Worm (Caenorhabditis elegans) whole organism, L4/young adult: ENCODE measurements around the gene sea-2.

Source experiments
- W03F9.2 ChIP-seq: fragments of 150-350 bp; optimal IDR thresholded peaks from 2 replicates; lab custom pipeline; 2014; ENCODE audit warnings: missing biosample characterization, missing genetic modification characterization
- dao-5 ChIP-seq: sonication (generic microtip); optimal IDR thresholded peaks from 2 replicates; lab custom pipeline; 2016; ENCODE audit warnings: missing genotype, missing genetic modification characterization, moderate library complexity, missing compliant biosample characterization
- him-1 ChIP-seq: sonication (generic microtip); optimal IDR thresholded peaks from 2 replicates; lab custom pipeline; 2016; ENCODE audit warnings: missing genotype, missing genetic modification reagents, missing genetic modification characterization, missing compliant biosample characterization

Gene sea-2

DNA sequence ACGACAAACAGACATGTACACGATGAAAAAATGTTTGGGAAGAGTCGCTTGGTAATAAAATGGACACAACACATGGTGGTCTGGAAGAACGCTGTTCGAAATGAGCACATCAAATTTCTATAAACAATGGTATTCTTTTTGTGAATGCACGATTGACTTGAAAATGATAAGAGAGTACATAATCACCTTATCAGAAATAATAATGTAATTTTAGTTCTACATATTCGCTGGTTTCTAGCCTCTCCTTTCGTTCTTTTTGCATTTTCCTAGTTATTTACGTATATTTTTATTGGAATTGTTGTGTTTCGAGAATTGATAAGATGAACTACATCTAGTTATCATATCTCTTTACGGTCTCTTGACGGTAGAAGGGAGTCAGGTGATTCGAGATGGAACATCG is 3.8 kb downstream of the sea-2 start:
- no peak for TF ChIP-seq dao-5 (tag; lab: Kevin White, UChicago)
- TF ChIP-seq W03F9.2 (tag; lab: Kevin White, UChicago): no peak
- TF ChIP-seq him-1 (tag; lab: Kevin White, UChicago): no peak

DNA sequence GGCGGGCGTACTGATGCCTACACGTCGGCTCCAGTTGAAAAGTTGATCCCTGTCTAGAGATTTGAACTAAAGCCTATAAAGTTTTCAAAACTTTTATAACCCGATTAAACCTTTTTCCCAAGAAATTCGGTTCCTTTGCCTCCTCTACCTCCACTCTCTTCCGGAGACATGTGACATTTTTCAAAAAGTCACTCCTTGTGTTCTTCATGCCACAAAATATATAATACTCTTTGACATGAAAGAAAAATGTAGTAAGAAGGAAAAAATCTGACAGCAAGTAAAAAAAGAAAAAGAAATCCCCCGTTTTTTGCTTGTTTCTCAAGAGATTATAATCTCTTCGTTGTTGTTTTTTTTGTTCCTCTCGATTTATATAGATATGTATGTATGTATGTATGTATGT is 4.7 kb downstream of the sea-2 start:
- TF ChIP-seq dao-5 (tag; lab: Kevin White, UChicago) (no peak), him-1 (tag; lab: Kevin White, UChicago) (no peak), W03F9.2 (tag; lab: Kevin White, UChicago) (no peak)

DNA sequence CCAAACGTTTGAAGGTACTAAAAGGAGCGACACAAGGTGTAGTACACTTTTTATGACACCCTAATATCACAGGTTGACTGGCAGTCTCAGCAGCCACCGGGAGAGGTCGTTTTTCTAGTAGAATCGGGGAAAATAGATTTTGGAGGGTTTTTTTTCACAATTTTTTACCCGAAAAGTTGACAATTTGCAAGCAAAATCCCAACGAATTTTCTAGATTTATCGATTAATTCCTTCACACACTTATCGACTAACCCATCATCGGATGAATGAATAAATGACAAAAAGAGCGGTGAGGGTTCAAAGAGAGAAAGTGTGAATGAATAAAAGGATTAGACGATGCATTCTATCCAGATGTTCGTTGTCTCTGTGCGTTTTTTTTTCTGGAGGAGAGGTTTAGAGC is 5.8 kb downstream of the sea-2 start:
- no peak for TF ChIP-seq him-1 (tag; lab: Kevin White, UChicago)
- TF ChIP-seq W03F9.2 (tag; lab: Kevin White, UChicago): no peak
- TF ChIP-seq dao-5 (tag; lab: Kevin White, UChicago): no peak

DNA sequence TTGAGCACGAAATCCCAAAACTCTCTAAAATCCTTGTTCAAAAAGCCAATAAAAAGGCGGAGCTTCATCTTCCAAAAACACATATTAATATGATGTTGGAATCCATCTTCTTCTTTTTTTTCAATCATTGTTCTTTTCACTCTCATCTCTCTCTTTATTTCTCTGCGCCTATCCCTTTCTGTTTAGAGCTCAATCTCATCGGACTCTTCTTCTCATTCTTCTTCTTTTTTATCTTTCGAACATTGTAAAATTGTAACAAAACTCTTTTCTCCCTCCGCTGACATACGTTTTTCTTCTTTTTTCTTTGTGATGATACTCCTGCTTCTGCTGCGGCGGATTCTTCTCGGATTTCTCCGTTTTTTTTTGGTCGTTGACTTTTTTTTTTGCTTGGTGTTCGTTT is 6.6 kb downstream of the sea-2 start:
- TF ChIP-seq W03F9.2 (tag; lab: Kevin White, UChicago) (no peak), dao-5 (tag; lab: Kevin White, UChicago) (no peak), him-1 (tag; lab: Kevin White, UChicago) (no peak)

DNA sequence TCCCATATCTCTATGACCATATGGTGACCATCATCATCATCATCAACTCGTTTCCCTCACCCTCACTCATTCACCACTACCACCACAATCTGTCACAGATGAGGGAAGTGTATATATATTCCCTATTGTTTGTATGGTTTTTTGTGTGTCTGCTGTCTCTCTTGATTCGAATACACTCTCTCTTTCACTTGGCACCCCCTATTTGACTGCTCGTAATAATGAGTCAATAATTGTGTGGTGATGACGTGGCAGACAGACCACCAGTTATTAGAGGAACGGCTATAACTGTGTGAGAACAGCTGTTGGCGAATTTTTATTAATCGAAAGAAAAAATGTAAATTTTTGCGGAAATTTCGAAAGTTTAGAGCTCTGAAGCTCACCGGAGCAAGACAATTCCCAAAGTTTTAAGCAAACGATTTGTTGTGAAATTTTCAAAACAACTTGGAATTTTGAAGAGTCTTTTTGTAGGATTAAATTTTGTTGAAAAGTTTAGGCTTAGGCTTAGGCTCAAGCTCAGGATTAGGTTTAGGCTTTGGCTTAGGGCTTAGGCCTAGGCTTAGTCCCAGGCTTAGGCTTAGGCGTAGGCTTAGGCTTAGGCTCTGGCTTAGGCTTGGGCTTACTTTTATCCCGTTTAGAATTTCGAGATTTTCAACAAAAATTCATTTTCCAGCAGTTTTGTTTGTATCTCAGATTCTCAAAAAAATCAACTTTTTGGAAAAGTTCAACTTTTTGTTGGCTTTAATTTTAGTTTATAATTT is 7.5 kb downstream of the sea-2 start:
- no peak for TF ChIP-seq him-1 (tag; lab: Kevin White, UChicago)
- no peak for TF ChIP-seq dao-5 (tag; lab: Kevin White, UChicago)
- TF ChIP-seq W03F9.2 (tag; lab: Kevin White, UChicago): no peak

DNA sequence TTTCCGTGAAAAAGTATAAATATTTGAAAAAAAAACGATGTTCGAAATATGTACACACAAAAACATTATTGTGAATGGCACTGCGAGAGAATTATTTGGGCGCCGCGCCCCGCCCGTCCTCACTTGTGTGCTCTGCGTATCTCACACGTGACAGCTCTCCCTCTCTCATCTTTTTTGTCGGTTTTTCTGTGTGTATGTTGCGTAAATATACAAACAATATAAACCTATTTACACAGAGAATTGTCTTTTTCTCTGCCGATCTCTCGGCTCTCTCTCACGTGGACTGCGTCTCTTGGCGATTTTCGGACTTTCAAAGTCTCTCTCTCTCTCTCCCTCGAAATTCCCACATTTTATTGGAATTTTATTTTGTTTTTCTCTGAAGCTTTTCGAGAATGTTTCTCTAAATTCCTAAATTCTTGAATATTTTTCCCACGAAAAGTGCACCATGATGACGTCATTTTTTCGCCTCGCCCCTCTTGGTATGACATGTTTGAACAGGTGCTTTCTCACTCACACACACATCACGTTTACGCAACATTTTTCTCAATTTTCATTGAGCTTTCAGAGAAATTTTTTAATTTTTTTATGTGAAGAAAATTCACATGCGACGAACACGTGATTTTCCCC is 8.6 kb downstream of the sea-2 start:
- no peak for TF ChIP-seq him-1 (tag; lab: Kevin White, UChicago)
- no peak for TF ChIP-seq dao-5 (tag; lab: Kevin White, UChicago)
- peak; percentile 35 for TF ChIP-seq W03F9.2 (tag; lab: Kevin White, UChicago)

DNA sequence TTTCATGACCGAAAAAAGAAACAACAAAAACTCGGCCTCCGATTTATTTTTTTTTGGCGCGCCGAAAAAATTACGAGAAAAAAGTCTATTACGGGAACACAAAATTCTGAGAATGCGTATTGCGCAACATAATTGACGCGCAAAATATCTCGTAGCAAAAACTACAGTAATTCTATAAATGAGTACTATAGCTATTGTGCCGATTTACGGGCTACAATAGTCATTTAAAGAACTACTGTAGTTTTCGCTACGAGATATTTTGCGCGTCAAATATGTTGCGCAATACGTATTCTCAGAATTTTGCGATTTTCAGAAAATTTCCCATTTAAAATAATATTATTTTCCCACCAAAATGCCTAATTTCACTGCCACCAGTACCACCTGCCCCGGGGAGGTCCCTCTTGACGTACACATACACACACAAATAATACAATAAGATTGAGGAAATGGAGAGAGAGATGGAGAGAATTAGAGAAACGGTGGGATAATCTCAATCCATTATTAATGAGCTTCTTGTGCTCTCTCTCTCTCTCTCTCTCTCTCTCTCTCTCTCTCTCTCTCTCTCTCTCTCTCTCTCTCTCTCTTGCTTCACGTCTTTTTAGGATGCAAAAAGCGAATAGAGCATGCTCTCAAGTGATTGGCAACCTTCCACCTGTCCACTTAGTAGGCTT is 9.4 kb downstream of the sea-2 start:
- no peak for TF ChIP-seq W03F9.2 (tag; lab: Kevin White, UChicago)
- no peak for TF ChIP-seq dao-5 (tag; lab: Kevin White, UChicago)
- no peak for TF ChIP-seq him-1 (tag; lab: Kevin White, UChicago)

DNA sequence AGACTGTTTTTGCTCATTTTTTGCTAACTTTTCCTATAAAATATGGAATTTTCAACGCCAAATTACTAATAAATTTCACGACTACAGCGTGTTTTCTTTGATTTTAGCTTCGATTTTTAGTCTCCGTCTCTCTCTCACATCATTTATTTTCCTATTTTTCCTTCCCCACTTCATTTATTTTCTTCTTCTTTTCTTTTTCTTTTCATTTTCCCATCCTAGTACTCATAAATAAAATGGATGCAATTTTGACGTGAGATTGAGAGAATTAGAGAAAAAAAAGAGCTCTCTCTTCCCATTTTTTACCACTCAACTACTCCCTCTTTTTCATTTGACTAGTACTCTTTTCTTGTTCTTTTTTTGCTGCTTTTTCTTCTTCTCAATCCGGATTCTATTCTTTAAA is 10.1 kb downstream of the sea-2 start:
- TF ChIP-seq dao-5 (tag; lab: Kevin White, UChicago) (no peak), W03F9.2 (tag; lab: Kevin White, UChicago) (no peak), him-1 (tag; lab: Kevin White, UChicago) (no peak)

DNA sequence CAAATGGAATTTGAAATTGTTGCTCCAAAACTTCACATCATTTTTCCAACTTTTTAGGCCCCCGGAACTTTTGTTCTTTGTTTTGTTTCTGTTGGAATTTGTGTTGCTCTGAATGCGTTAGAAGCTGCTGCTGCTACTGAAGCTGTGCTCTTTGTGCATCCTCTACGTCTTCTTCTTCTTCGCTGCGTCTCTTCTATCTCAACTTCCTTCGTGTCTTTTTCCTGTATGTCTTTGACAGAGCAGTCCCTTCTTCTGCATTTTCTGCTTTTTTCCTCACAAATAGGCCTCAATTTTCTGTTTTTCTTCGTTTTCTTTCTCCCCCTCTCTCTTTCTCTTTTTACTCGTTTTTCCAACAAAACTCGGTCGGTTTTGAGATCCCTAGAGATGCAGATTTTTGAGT is 11.1 kb downstream of the sea-2 start:
- TF ChIP-seq him-1 (tag; lab: Kevin White, UChicago): no peak
- TF ChIP-seq dao-5 (tag; lab: Kevin White, UChicago): no peak
- no peak for TF ChIP-seq W03F9.2 (tag; lab: Kevin White, UChicago)

DNA sequence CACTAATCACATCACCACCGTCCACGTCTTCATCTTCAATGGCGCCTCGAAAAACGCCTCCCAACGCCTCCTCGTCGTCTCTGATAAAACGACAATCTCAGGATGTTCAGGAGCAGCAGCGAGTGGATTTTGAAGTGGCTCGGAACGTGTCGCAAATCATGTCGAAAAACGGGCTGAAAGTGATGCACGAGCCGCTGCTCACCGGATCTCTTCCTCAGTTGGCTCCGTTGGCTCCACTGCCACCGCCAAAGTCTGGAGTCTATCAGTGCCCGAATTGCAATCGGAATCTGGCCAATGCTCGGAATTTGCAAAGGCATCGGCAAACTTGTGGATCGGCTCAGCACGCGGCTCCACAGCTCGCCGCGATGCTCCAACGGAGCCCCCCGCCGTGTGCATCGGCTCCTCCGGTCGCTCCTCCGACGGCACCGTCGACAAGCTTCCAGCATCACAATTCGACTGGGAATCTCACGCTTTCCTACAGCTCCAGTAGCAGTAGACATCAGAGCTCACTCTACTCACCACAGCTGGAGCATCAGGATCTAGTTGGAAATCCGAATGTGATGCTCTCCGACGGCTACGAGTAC is 14.2 kb downstream of the sea-2 start:
- TF ChIP-seq dao-5 (tag; lab: Kevin White, UChicago) (no peak), him-1 (tag; lab: Kevin White, UChicago) (no peak), W03F9.2 (tag; lab: Kevin White, UChicago) (no peak)

DNA sequence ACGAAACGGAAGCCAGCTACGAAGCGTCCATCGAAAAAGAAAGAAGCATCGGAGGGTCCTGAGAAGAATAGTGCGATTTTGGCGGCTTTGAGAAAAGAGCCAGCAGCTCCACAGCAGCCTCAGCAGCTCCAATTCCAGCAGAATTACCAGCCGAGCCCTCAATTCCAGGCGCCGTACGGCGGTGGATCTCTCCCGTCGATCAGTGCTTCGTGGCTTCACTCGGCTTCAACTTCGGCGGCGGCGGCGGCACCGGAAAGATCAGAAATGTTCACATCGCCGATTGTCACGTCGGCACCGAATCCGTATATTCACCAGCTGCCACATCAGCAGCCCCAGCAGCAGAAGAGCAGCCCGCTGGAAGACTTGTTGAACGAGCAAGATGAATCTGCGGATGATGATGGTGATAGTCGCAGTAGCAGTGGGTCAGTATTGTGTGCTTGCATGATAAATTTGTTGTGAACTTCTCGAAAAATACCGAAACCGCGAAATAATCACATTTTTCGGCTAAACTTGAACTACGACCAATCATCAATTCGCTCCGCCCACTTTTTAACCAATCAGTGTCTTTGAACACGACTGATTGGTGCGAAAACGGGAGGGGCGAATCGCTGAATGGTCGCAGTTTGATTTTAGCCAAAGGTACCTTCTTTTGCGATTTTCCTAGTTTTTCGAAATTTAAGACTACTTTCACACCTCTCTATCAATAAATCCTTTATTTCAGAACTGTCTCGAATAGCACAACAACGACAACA is 15.7 kb downstream of the sea-2 start:
- TF ChIP-seq dao-5 (tag; lab: Kevin White, UChicago) (no peak), W03F9.2 (tag; lab: Kevin White, UChicago) (no peak), him-1 (tag; lab: Kevin White, UChicago) (no peak)

DNA sequence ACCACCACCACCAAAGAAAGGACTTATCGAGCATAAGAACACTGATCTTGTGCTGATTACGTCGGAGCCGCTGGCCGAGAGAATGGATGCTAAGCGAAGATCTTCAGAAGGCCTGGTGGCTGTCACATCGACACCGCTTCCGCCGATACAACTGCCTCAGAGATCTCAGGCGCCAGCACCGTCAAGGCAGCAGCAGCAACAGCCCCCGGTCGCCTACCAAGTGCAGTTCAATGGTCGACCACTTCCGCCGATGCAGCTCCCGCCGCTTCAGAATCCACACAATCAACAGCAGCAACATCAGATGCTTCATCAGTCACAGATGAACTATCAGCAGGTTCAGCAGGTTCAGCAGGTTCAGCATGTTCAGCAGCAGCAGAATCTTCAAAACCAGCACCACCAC is 16.9 kb downstream of the sea-2 start:
- no peak for TF ChIP-seq dao-5 (tag; lab: Kevin White, UChicago)
- TF ChIP-seq W03F9.2 (tag; lab: Kevin White, UChicago): no peak
- TF ChIP-seq him-1 (tag; lab: Kevin White, UChicago): no peak
